Fruit fly (Drosophila melanogaster) whole organism, embryonic: ENCODE data around the gene retinin.

Source experiments
- CG15011 ChIP-seq: fragments of 200-800 bp; sonication (Bioruptor generic); optimal IDR thresholded peaks from 3 replicates; lab custom pipeline; 2018; ENCODE audit warnings: missing biosample characterization, mild to moderate bottlenecking, missing genetic modification characterization
- Fer1 ChIP-seq: fragments of 200-800 bp; sonication (Bioruptor generic); optimal IDR thresholded peaks from 2 replicates; lab custom pipeline; 2017; ENCODE audit warnings: missing biosample characterization, mild to moderate bottlenecking, missing genetic modification characterization
- croc ChIP-seq: fragments of 200-800 bp; sonication (Bioruptor generic); conservative IDR thresholded peaks from 3 replicates; pipeline ENCODE4 v1.3.6; 2022; ENCODE audit warnings: missing biosample characterization, missing genetic modification characterization
- gcm2 ChIP-seq: fragments of 200-800 bp; sonication (Bioruptor generic); optimal IDR thresholded peaks from 2 replicates; lab custom pipeline; 2016; ENCODE audit warnings: missing biosample characterization, missing genetic modification characterization

DNA sequence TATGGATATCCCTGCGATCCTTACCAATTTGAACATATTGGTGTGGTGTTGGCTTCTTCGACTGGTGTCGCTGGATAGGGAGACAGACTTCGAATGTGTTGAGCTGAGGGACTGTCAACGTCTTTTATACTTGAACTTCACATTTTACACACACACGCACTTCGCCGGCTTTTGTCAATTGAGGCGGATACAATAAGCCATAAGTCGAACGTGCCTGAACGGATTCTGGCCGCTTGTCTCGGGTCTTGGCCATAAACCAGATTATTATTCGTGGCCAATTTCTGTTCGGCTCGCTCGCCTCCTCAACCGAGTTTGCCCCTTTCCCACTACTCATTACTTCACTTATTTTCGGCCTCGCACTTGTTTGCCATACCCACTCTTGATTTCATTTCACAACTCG lies 28.7 kb upstream of the retinin start, which contains the start of gene CG13044:
- no peak for TF ChIP-seq Fer1
- no peak for TF ChIP-seq CG15011 (GFP tag; lab: Kevin White, UChicago)
- TF ChIP-seq gcm2 (GFP tag; lab: Kevin White, UChicago): no peak
- TF ChIP-seq croc (GFP tag; lab: Robert Waterston, UW): no peak
